Fruit fly (Drosophila melanogaster) whole organism, wandering third instar larva: ENCODE measurements around the gene CG34265.

Experiments used
- Abd-B ChIP-seq: fragments of >200 bp; optimal IDR thresholded peaks from 2 replicates; lab custom pipeline; 2017; ENCODE audit warnings: missing biosample characterization, missing genetic modification characterization
- CG32264 ChIP-seq: fragments of 200-800 bp; sonication (Bioruptor generic); optimal IDR thresholded peaks from 2 replicates; lab custom pipeline; 2016; ENCODE audit warnings: missing biosample characterization, missing genetic modification characterization
- CG9705 ChIP-seq: fragments of 200-800 bp; sonication (Bioruptor generic); optimal IDR thresholded peaks from 2 replicates; lab custom pipeline; 2018; ENCODE audit warnings: missing biosample characterization, mild to moderate bottlenecking, missing genetic modification characterization
- Dfd ChIP-seq: fragments of >200 bp; optimal IDR thresholded peaks from 2 replicates; lab custom pipeline; 2017; ENCODE audit warnings: missing biosample characterization, missing genetic modification characterization
- Dif ChIP-seq: fragments of 200-275, 200-300 bp; sonication (Bioruptor generic); optimal IDR thresholded peaks from 2 replicates; lab custom pipeline; 2018; ENCODE audit warnings: missing biosample characterization, missing genetic modification characterization; ENCODE audit not compliant: partially characterized antibody
- GATAd ChIP-seq: sonication (Bioruptor generic); optimal IDR thresholded peaks from 2 replicates; lab custom pipeline; 2016; ENCODE audit warnings: missing biosample characterization, missing genetic modification characterization
- HLH106 ChIP-seq: fragments of 200-800 bp; optimal IDR thresholded peaks from 3 replicates; lab custom pipeline; 2019; ENCODE audit warnings: missing biosample characterization, mild to moderate bottlenecking, missing genetic modification characterization, moderate library complexity
- Hnf4 ChIP-seq: fragments of 200-800 bp; sonication (Bioruptor generic); optimal IDR thresholded peaks from 2 replicates; lab custom pipeline; 2016; ENCODE audit warnings: missing biosample characterization, mild to moderate bottlenecking, missing genetic modification characterization
- Hr78 ChIP-seq: fragments of >200 bp; optimal IDR thresholded peaks from 2 replicates; lab custom pipeline; 2017; ENCODE audit warnings: missing biosample characterization, missing genetic modification characterization
- Hr83 ChIP-seq: fragments of 200-300 bp; sonication (Bioruptor generic); optimal IDR thresholded peaks from 2 replicates; lab custom pipeline; 2016; ENCODE audit warnings: missing biosample characterization, mild to moderate bottlenecking, missing genetic modification characterization, moderate library complexity; ENCODE audit not compliant: poor library complexity, severe bottlenecking
- Jra ChIP-seq: sonication (Bioruptor generic); optimal IDR thresholded peaks from 2 replicates; lab custom pipeline; 2016; ENCODE audit warnings: missing biosample characterization, missing genetic modification characterization
- Mio ChIP-seq: sonication (Bioruptor generic); optimal IDR thresholded peaks from 2 replicates; lab custom pipeline; 2016; ENCODE audit warnings: missing biosample characterization, missing genetic modification characterization
- Myc ChIP-seq: fragments of >200 bp; optimal IDR thresholded peaks from 2 replicates; lab custom pipeline; 2017
- N ChIP-seq: fragments of >200 bp; optimal IDR thresholded peaks from 2 replicates; lab custom pipeline; 2018; ENCODE audit warnings: missing biosample characterization, missing external identifiers, missing genetic modification characterization
- OdsH ChIP-seq: fragments of 200-800 bp; sonication (Bioruptor generic); optimal IDR thresholded peaks from 2 replicates; lab custom pipeline; 2016; ENCODE audit warnings: missing biosample characterization, mild to moderate bottlenecking, missing genetic modification characterization
- Rel ChIP-seq, 2 experiments: fragments of 200-800 bp; sonication (Bioruptor generic) in 1 of 2; optimal IDR thresholded peaks; 2 replicates in 1 of 2; 3 replicates in 1 of 2; lab custom pipeline; 2016 to 2019; ENCODE audit warnings: mild to moderate bottlenecking in 2 of 2, missing biosample characterization in 2 of 2, missing genetic modification characterization in 2 of 2, moderate library complexity in 1 of 2
- Sp1 ChIP-seq: fragments of 200-800 bp; sonication (Bioruptor generic); optimal IDR thresholded peaks from 3 replicates; lab custom pipeline; 2019; ENCODE audit warnings: missing biosample characterization, mild to moderate bottlenecking, missing genetic modification characterization, moderate library complexity
- Vsx2 ChIP-seq: fragments of 200-300, 225-300 bp; sonication (Bioruptor generic); optimal IDR thresholded peaks from 2 replicates; lab custom pipeline; 2018; ENCODE audit warnings: missing biosample characterization, missing genetic modification characterization; ENCODE audit not compliant: partially characterized antibody
- br ChIP-seq: fragments of 200-800 bp; sonication (Bioruptor generic); optimal IDR thresholded peaks from 2 replicates; lab custom pipeline; 2016; ENCODE audit warnings: missing biosample characterization, missing genetic modification characterization
- brk ChIP-seq: fragments of 200-800 bp; sonication (Bioruptor generic); optimal IDR thresholded peaks from 2 replicates; lab custom pipeline; 2016; ENCODE audit warnings: missing biosample characterization, mild to moderate bottlenecking, missing genetic modification characterization
- dl ChIP-seq, 2 experiments: fragments of 175-275, 200-275 bp in 1 of 2; fragments of 200-275 bp in 1 of 2; sonication (Bioruptor generic); optimal IDR thresholded peaks; lab custom pipeline; 2018; ENCODE audit warnings: mild to moderate bottlenecking in 2 of 2, missing biosample characterization in 2 of 2, missing genetic modification characterization in 2 of 2, moderate library complexity in 2 of 2; ENCODE audit not compliant: partially characterized antibody in 2 of 2, insufficient read depth in 1 of 2
- dmrt93B ChIP-seq: fragments of 200-800 bp; sonication (Bioruptor generic); optimal IDR thresholded peaks from 2 replicates; lab custom pipeline; 2018; ENCODE audit warnings: missing biosample characterization, mild to moderate bottlenecking, missing genetic modification characterization
- dsf ChIP-seq: sonication (Bioruptor generic); optimal IDR thresholded peaks from 2 replicates; lab custom pipeline; 2016; ENCODE audit warnings: missing biosample characterization, missing genetic modification characterization, borderline replicate concordance
- ey ChIP-seq: fragments of 200-800 bp; sonication (Bioruptor generic); optimal IDR thresholded peaks from 2 replicates; lab custom pipeline; 2016; ENCODE audit warnings: missing biosample characterization, missing genetic modification characterization
- foxo ChIP-seq, 2 experiments: fragments of 200-800 bp; sonication (Bioruptor generic); optimal IDR thresholded peaks; 2 replicates in 1 of 2; 3 replicates in 1 of 2; lab custom pipeline; 2016 to 2017; ENCODE audit warnings: missing biosample characterization in 2 of 2, missing genetic modification characterization in 2 of 2
- fru ChIP-seq: fragments of 200-800 bp; sonication (Bioruptor generic); optimal IDR thresholded peaks from 3 replicates; lab custom pipeline; 2016; ENCODE audit warnings: missing biosample characterization, mild to moderate bottlenecking, missing genetic modification characterization
- h ChIP-seq: fragments of 200-800 bp; sonication (Bioruptor generic); optimal IDR thresholded peaks from 3 replicates; lab custom pipeline; 2016; ENCODE audit warnings: missing biosample characterization, mild to moderate bottlenecking, missing genetic modification characterization
- jim ChIP-seq: fragments of 175-275, 200-325 bp; sonication (Bioruptor generic); optimal IDR thresholded peaks from 2 replicates; lab custom pipeline; 2016; ENCODE audit warnings: missing biosample characterization, mild to moderate bottlenecking, missing genetic modification characterization
- lola ChIP-seq: fragments of >200 bp; optimal IDR thresholded peaks from 2 replicates; lab custom pipeline; 2017; ENCODE audit warnings: missing biosample characterization, missing genetic modification characterization
- pan ChIP-seq: fragments of >200 bp; optimal IDR thresholded peaks from 2 replicates; lab custom pipeline; 2017
- psq ChIP-seq: fragments of 200-800 bp; sonication (Bioruptor generic); optimal IDR thresholded peaks from 3 replicates; lab custom pipeline; 2017; ENCODE audit warnings: missing biosample characterization, mild to moderate bottlenecking, missing genetic modification characterization, moderate library complexity
- rgr ChIP-seq: fragments of 200-800 bp; sonication (Bioruptor generic); optimal IDR thresholded peaks from 3 replicates; lab custom pipeline; 2016; ENCODE audit warnings: missing biosample characterization, mild to moderate bottlenecking, missing genetic modification characterization
- sage ChIP-seq: fragments of 200-800 bp; sonication (Bioruptor generic); optimal IDR thresholded peaks from 2 replicates; lab custom pipeline; 2016; ENCODE audit warnings: missing biosample characterization, mild to moderate bottlenecking, missing genetic modification characterization
- sv ChIP-seq: fragments of 200-800 bp; sonication (Bioruptor generic); optimal IDR thresholded peaks from 3 replicates; lab custom pipeline; 2016; ENCODE audit warnings: missing biosample characterization, missing genetic modification characterization
- tai ChIP-seq: sonication (Bioruptor generic); optimal IDR thresholded peaks from 2 replicates; lab custom pipeline; 2016; ENCODE audit warnings: missing biosample characterization, missing genetic modification characterization
- usp ChIP-seq: fragments of >200 bp; optimal IDR thresholded peaks from 2 replicates; lab custom pipeline; 2017; ENCODE audit warnings: missing biosample characterization, missing genetic modification characterization
- woc ChIP-seq: sonication (Bioruptor generic); optimal IDR thresholded peaks from 2 replicates; lab custom pipeline; 2016; ENCODE audit warnings: missing biosample characterization, mild to moderate bottlenecking, missing genetic modification characterization

CG34265 gene

dm6 chr3L:3283264-3283663, 15.0 kb downstream of the CG34265 start:
- TF ChIP-seq br (GFP tag; lab: Kevin White, UChicago) (no peak), foxo (GFP tag; optimal IDR thresholded peaks at IDR 0.05; lab: Kevin White, UChicago) (no peak), sage (GFP tag; lab: Kevin White, UChicago) (no peak), h (GFP tag; lab: Kevin White, UChicago) (no peak), Hr78 (GFP tag; lab: Kevin White, UChicago) (no peak), woc (no peak), fru (GFP tag; lab: Kevin White, UChicago) (no peak), rgr (GFP tag; lab: Kevin White, UChicago) (no peak), Vsx2 (no peak), CG9705 (GFP tag; lab: Kevin White, UChicago) (no peak), brk (no peak)

dm6 chr3L:3284900-3285299, 16.6 kb downstream of the CG34265 start:
- TF ChIP-seq usp (GFP tag; lab: Kevin White, UChicago), result no peak

- TF ChIP-seq GATAd, result no peak
- TF ChIP-seq Dfd (GFP tag; lab: Kevin White, UChicago), result no peak
- no peak for TF ChIP-seq dl (GFP tag; optimal IDR thresholded peaks at IDR 0.05; lab: Kevin White, UChicago; ENCODE audit: insufficient read depth in 1 of 2, partially characterized antibody in 2 of 2)
- no peak for TF ChIP-seq rgr (GFP tag; lab: Kevin White, UChicago)
- no peak for TF ChIP-seq woc
- TF ChIP-seq brk, result no peak
- TF ChIP-seq Myc (lab: Kevin White, UChicago), result peak; percentile 8
- peak in 1 of 2 experiments; percentile 4 for TF ChIP-seq foxo (GFP tag; optimal IDR thresholded peaks at IDR 0.05; lab: Kevin White, UChicago)
- no peak for TF ChIP-seq jim (GFP tag; lab: Kevin White, UChicago)
- no peak for TF ChIP-seq fru (GFP tag; lab: Kevin White, UChicago)
- no peak for TF ChIP-seq Dif (GFP tag; lab: Kevin White, UChicago)
- TF ChIP-seq usp (GFP tag; lab: Kevin White, UChicago), result no peak
- TF ChIP-seq Rel (GFP tag; optimal IDR thresholded peaks at IDR 0.05; lab: Kevin White, UChicago), result no peak
- no peak for TF ChIP-seq Rel (tag; optimal IDR thresholded peaks at IDR 0.05; lab: Kevin White, UChicago)
- no peak for TF ChIP-seq Sp1 (GFP tag; lab: Kevin White, UChicago)
- no peak for TF ChIP-seq sv (GFP tag; lab: Kevin White, UChicago)
- no peak for TF ChIP-seq psq
- TF ChIP-seq dsf, result no peak
- peak; percentile 9 for TF ChIP-seq HLH106
- TF ChIP-seq ey (GFP tag; lab: Kevin White, UChicago), result no peak
- no peak for TF ChIP-seq OdsH (GFP tag; lab: Kevin White, UChicago)
- no peak for TF ChIP-seq Hr83
- TF ChIP-seq Mio (GFP tag; lab: Kevin White, UChicago), result no peak
Measured at dm6 chr3L:3288414-3288813, 20.2 kb downstream of the CG34265 start.

dm6 chr3L:3291159-3291558, 22.9 kb downstream of the CG34265 start, which contains the start of gene CG12009:
TSS of gene CG12009 (plus strand) at chr3L:3291459.
- TF ChIP-seq psq, result no peak
- no peak for TF ChIP-seq HLH106
- TF ChIP-seq foxo (GFP tag; optimal IDR thresholded peaks at IDR 0.05; lab: Kevin White, UChicago), result no peak
- no peak for TF ChIP-seq Sp1 (GFP tag; lab: Kevin White, UChicago)
- no peak for TF ChIP-seq CG32264 (GFP tag; lab: Kevin White, UChicago)
- no peak for TF ChIP-seq Vsx2
- TF ChIP-seq, all 38 proteins: peak for 0

dm6 chr3L:3300345-3300744, 32.1 kb downstream of the CG34265 start:
- TF ChIP-seq rgr (GFP tag; lab: Kevin White, UChicago), result no peak
- TF ChIP-seq tai (GFP tag; lab: Kevin White, UChicago), result no peak
- no peak for TF ChIP-seq Dif (GFP tag; lab: Kevin White, UChicago)
- TF ChIP-seq foxo (GFP tag; optimal IDR thresholded peaks at IDR 0.05; lab: Kevin White, UChicago), result peak in 1 of 2 experiments; percentile 48
- TF ChIP-seq Jra (GFP tag; lab: Kevin White, UChicago), result no peak
- no peak for TF ChIP-seq Mio (GFP tag; lab: Kevin White, UChicago)
- TF ChIP-seq h (GFP tag; lab: Kevin White, UChicago), result peak; percentile 83
- TF ChIP-seq CG9705 (GFP tag; lab: Kevin White, UChicago), result no peak
- no peak for TF ChIP-seq Hr78 (GFP tag; lab: Kevin White, UChicago)
- TF ChIP-seq sage (GFP tag; lab: Kevin White, UChicago), result peak; percentile 17
- TF ChIP-seq Hnf4 (GFP tag; lab: Kevin White, UChicago), result no peak
- TF ChIP-seq lola (GFP tag; lab: Kevin White, UChicago), result no peak
- peak; percentile 63 for TF ChIP-seq HLH106
- no peak for TF ChIP-seq Rel (GFP tag; optimal IDR thresholded peaks at IDR 0.05; lab: Kevin White, UChicago)
- no peak for TF ChIP-seq Rel (tag; optimal IDR thresholded peaks at IDR 0.05; lab: Kevin White, UChicago)
- TF ChIP-seq Sp1 (GFP tag; lab: Kevin White, UChicago), result peak; percentile 47
- no peak for TF ChIP-seq usp (GFP tag; lab: Kevin White, UChicago)
- peak; percentile 52 for TF ChIP-seq woc
- no peak for TF ChIP-seq N (GFP tag; lab: Kevin White, UChicago)
- TF ChIP-seq CG32264 (GFP tag; lab: Kevin White, UChicago), result peak; percentile 42
- no peak for TF ChIP-seq dsf
- no peak for TF ChIP-seq Myc (lab: Kevin White, UChicago)
- TF ChIP-seq GATAd, result no peak
- peak; percentile 41 for TF ChIP-seq br (GFP tag; lab: Kevin White, UChicago)
- no peak for TF ChIP-seq Abd-B
- TF ChIP-seq sv (GFP tag; lab: Kevin White, UChicago), result peak; percentile 25
- peak; percentile 38 for TF ChIP-seq dmrt93B (GFP tag; lab: Kevin White, UChicago)
- peak; percentile 20 for TF ChIP-seq psq
- TF ChIP-seq Dfd (GFP tag; lab: Kevin White, UChicago), result no peak
- peak; percentile 49 for TF ChIP-seq OdsH (GFP tag; lab: Kevin White, UChicago)
- no peak for TF ChIP-seq pan (lab: Kevin White, UChicago)
- TF ChIP-seq ey (GFP tag; lab: Kevin White, UChicago), result peak; percentile 50
- TF ChIP-seq brk, result no peak
- no peak for TF ChIP-seq Hr83
